Fruit fly (Drosophila melanogaster): ENCODE results near the gene CG7655.

CG7655 gene

dm6 chr3R:17716858-17717596 lies 34.6 kb downstream of the CG7655 start (continued):
- TF ChIP-seq CG11504 (tag; optimal IDR thresholded peaks at IDR 0.05), result peak; percentile 16
- no peak for TF ChIP-seq hbn (GFP tag; IDR thresholded peaks at IDR 0.05; ENCODE audit: partially characterized antibody)
- peak; percentile 37 for TF ChIP-seq run (tag; optimal IDR thresholded peaks at IDR 0.05)
- TF ChIP-seq CG42726 (GFP tag; IDR thresholded peaks at IDR 0.05; ENCODE audit: partially characterized antibody), result no peak
- no peak for TF ChIP-seq CG6654 (GFP tag; optimal IDR thresholded peaks at IDR 0.05)
- peak; percentile 65 for TF ChIP-seq CrebB (tag; optimal IDR thresholded peaks at IDR 0.05)
- no peak for TF ChIP-seq CG14860 (GFP tag; IDR thresholded peaks at IDR 0.05; ENCODE audit: partially characterized antibody)
- TF ChIP-seq crp (GFP tag; optimal IDR thresholded peaks at IDR 0.05), result no peak
- peak; percentile 30 for TF ChIP-seq fd64A (GFP tag; optimal IDR thresholded peaks at IDR 0.05)
- peak; percentile 48 for TF ChIP-seq shn (GFP tag; optimal IDR thresholded peaks at IDR 0.05)
- peak; percentile 85 for TF ChIP-seq CG10543 (GFP tag; optimal IDR thresholded peaks at IDR 0.05)
- TF ChIP-seq CG12391 (tag; optimal IDR thresholded peaks at IDR 0.05), result peak; percentile 19
- TF ChIP-seq CG13624 (GFP tag; optimal IDR thresholded peaks at IDR 0.05), result peak; percentile 66
- TF ChIP-seq Pdp1 (GFP tag; optimal IDR thresholded peaks at IDR 0.05), result peak in 1 of 2 experiments; percentile 38
- peak; percentile 98 for TF ChIP-seq Trl (optimal IDR thresholded peaks at IDR 0.05)
- peak; percentile 80 for TF ChIP-seq Trl (GFP tag; optimal IDR thresholded peaks at IDR 0.05)
- TF ChIP-seq CG34422 (GFP tag; IDR thresholded peaks at IDR 0.05), result no peak
- no peak for TF ChIP-seq ham (GFP tag; IDR thresholded peaks at IDR 0.05)
- no peak for TF ChIP-seq hth (optimal IDR thresholded peaks at IDR 0.05)
- no peak for TF ChIP-seq CG11696 (GFP tag; IDR thresholded peaks at IDR 0.05)
- TF ChIP-seq pita (GFP tag; optimal IDR thresholded peaks at IDR 0.05), result no peak
- no peak for TF ChIP-seq chif (GFP tag; optimal IDR thresholded peaks at IDR 0.05)
- TF ChIP-seq Nf-YC (tag; optimal IDR thresholded peaks at IDR 0.05), result peak; percentile 72
- TF ChIP-seq pho (GFP tag; optimal IDR thresholded peaks at IDR 0.05), result peak; percentile 17
- TF ChIP-seq tna (GFP tag; IDR thresholded peaks at IDR 0.05; ENCODE audit: partially characterized antibody), result no peak
- TF ChIP-seq CG18262 (tag; optimal IDR thresholded peaks at IDR 0.05), result no peak
- no peak for TF ChIP-seq CG33213 (GFP tag; optimal IDR thresholded peaks at IDR 0.05)
- no peak for TF ChIP-seq CG10366 (GFP tag; IDR thresholded peaks at IDR 0.05)
- TF ChIP-seq HLH54F (GFP tag; optimal IDR thresholded peaks at IDR 0.05), result peak; percentile 6
- TF ChIP-seq p53 (GFP tag; optimal IDR thresholded peaks at IDR 0.05), result no peak
- TF ChIP-seq ssp (GFP tag; IDR thresholded peaks at IDR 0.05), result no peak
- no peak for TF ChIP-seq CG7556 (GFP tag; optimal IDR thresholded peaks at IDR 0.05)
- TF ChIP-seq CG1832 (GFP tag; optimal IDR thresholded peaks at IDR 0.05), result peak; percentile 98
- peak; percentile 10 for TF ChIP-seq tap (tag; optimal IDR thresholded peaks at IDR 0.05)
- TF ChIP-seq Max (GFP tag; optimal IDR thresholded peaks at IDR 0.05), result peak; percentile 22
- no peak for TF ChIP-seq E2f2 (GFP tag; IDR thresholded peaks at IDR 0.05)
- peak; percentile 26 for TF ChIP-seq Fer3 (tag; optimal IDR thresholded peaks at IDR 0.05)
- peak; percentile 16 for TF ChIP-seq CG7745 (tag; optimal IDR thresholded peaks at IDR 0.05)
- no peak for TF ChIP-seq Kr (GFP tag; optimal IDR thresholded peaks at IDR 0.05)
- peak; percentile 4 for TF ChIP-seq CG7271 (tag; optimal IDR thresholded peaks at IDR 0.05)
- TF ChIP-seq caup (GFP tag; optimal IDR thresholded peaks at IDR 0.05; ENCODE audit: severe bottlenecking), result peak; percentile 46
- peak; percentile 38 for TF ChIP-seq CG13296 (GFP tag; optimal IDR thresholded peaks at IDR 0.05)
- TF ChIP-seq abd-A (tag; optimal IDR thresholded peaks at IDR 0.05), result peak; percentile 94
- peak; percentile 49 for TF ChIP-seq YL-1 (GFP tag; optimal IDR thresholded peaks at IDR 0.05)
- peak; percentile 97 for TF ChIP-seq CG8478 (optimal IDR thresholded peaks at IDR 0.05)
- peak; percentile 7 for TF ChIP-seq gcm (GFP tag; optimal IDR thresholded peaks at IDR 0.05)
- peak; percentile 31 for TF ChIP-seq grau (tag; optimal IDR thresholded peaks at IDR 0.05)
- peak; percentile 12 for TF ChIP-seq Abd-B (GFP tag; optimal IDR thresholded peaks at IDR 0.05)
- peak; percentile 7 for TF ChIP-seq Sry-δ (GFP tag; optimal IDR thresholded peaks at IDR 0.05)
